Fruit fly (Drosophila melanogaster): Measurements from ENCODE around the gene Vps29.

DNA sequence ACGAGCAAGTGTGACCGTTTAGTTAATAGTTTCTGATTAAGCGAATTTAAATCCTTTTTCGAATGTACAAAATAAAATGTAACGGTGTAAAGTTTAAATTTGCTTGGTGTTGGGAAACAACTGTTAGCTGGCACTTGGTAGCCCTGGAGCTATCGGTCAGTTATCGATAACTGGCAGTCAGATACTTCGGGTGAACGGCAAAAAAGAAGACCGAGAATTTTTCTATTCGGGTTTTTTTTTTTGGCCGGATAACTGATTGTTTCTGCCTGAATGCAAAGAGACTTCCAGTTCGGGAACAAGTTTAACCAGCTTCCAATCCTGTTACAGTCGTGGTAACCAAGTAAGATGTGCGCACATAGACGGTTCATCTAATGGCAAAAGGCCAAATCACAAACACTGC lies 27.0 kb downstream of the Vps29 start, which contains the start of gene CG4896:
- no peak for TF ChIP-seq CG8478 (optimal IDR thresholded peaks at IDR 0.05)
- TF ChIP-seq CTCF (optimal IDR thresholded peaks at IDR 0.05): no peak
